Worm (Caenorhabditis elegans): Measurements from ENCODE around the gene pzf-1.

DNA sequence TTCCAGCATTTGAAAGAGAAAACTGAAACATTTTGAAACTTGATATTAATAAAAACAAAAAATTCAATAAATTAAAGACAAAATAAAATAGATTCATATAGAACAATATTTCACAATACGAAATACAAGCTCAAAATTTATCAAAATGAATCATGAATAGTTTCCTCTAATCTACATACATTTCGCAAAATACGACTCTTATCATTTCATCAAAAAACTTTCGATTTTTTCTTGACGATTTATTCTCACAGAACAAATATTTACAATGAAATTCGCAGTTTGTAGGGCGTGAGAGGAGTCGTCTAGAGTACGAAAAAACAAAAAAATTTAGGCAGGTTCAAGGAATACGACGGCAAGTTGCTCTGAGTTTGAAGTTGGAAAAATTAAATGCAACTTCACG lies 38.1 kb downstream of the pzf-1 start:
- TF ChIP-seq ref-1 (GFP tag; conservative IDR thresholded peaks at IDR 0.05) (no peak), flt-1 (GFP tag; IDR thresholded peaks at IDR 0.05) (no peak), T22C8.4 (GFP tag; IDR thresholded peaks at IDR 0.05) (no peak), tab-1 (GFP tag; IDR thresholded peaks at IDR 0.05) (no peak), med-1 (GFP tag; optimal IDR thresholded peaks at IDR 0.05; ENCODE audit: insufficient read depth) (no peak), klf-2 (GFP tag; conservative IDR thresholded peaks at IDR 0.05) (no peak), ztf-23 (GFP tag; IDR thresholded peaks at IDR 0.05) (no peak), cog-1 (tag; optimal IDR thresholded peaks at IDR 0.05) (no peak)
